Fruit fly (Drosophila melanogaster): Measurements from ENCODE around the gene cact.
A peak's percentile ranks its signal among the peaks of the same experiment; 100 is the strongest.

cact gene

dm6 chr2L:16284306-16285299, 41.4 kb downstream of the cact start (continued):
- TF ChIP-seq ham (GFP tag; IDR thresholded peaks at IDR 0.05): no peak
- no peak for TF ChIP-seq run (tag; optimal IDR thresholded peaks at IDR 0.05)
- TF ChIP-seq CG9817 (tag; optimal IDR thresholded peaks at IDR 0.05): no peak
- no peak for TF ChIP-seq tup (GFP tag; optimal IDR thresholded peaks at IDR 0.05)
- no peak for TF ChIP-seq nerfin-2 (GFP tag; IDR thresholded peaks at IDR 0.05; ENCODE audit: partially characterized antibody)
- TF ChIP-seq CG11085 (GFP tag; IDR thresholded peaks at IDR 0.05): no peak
- peak; percentile 93 for TF ChIP-seq sqz (GFP tag; optimal IDR thresholded peaks at IDR 0.05)
- TF ChIP-seq CG14710 (tag; optimal IDR thresholded peaks at IDR 0.05): no peak
- TF ChIP-seq usp (GFP tag; optimal IDR thresholded peaks at IDR 0.05): no peak
- no peak for TF ChIP-seq h (optimal IDR thresholded peaks at IDR 0.05)
- TF ChIP-seq Awh (GFP tag; IDR thresholded peaks at IDR 0.05): no peak
- no peak for TF ChIP-seq Doc2 (GFP tag; IDR thresholded peaks at IDR 0.05)
- TF ChIP-seq row (GFP tag; IDR thresholded peaks at IDR 0.05): no peak
- TF ChIP-seq seq (GFP tag; IDR thresholded peaks at IDR 0.05): no peak
- TF ChIP-seq Fer1 (GFP tag; optimal IDR thresholded peaks at IDR 0.05): peak; percentile 45
- TF ChIP-seq Ada2b (GFP tag; IDR thresholded peaks at IDR 0.05): no peak
- peak; percentile 19 for TF ChIP-seq sug (tag; optimal IDR thresholded peaks at IDR 0.05)
- TF ChIP-seq ara (GFP tag; IDR thresholded peaks at IDR 0.05): no peak
- TF ChIP-seq Hand (GFP tag; optimal IDR thresholded peaks at IDR 0.05): peak; percentile 48
- TF ChIP-seq wdn (GFP tag; IDR thresholded peaks at IDR 0.05): no peak
- TF ChIP-seq Dbx (GFP tag; IDR thresholded peaks at IDR 0.05): no peak
- TF ChIP-seq Stat92E (GFP tag; optimal IDR thresholded peaks at IDR 0.05): no peak
- TF ChIP-seq CG2120 (GFP tag; optimal IDR thresholded peaks at IDR 0.05): peak; percentile 61
- no peak for TF ChIP-seq CG10565 (GFP tag; optimal IDR thresholded peaks at IDR 0.05)
- no peak for TF ChIP-seq unc-4 (GFP tag; IDR thresholded peaks at IDR 0.05; ENCODE audit: partially characterized antibody)
- no peak for TF ChIP-seq sisA (GFP tag; IDR thresholded peaks at IDR 0.05)
- no peak for TF ChIP-seq esg (GFP tag; conservative IDR thresholded peaks at IDR 0.05)
- no peak for TF ChIP-seq CG31441 (GFP tag; IDR thresholded peaks at IDR 0.05)
- TF ChIP-seq CG10147 (GFP tag; optimal IDR thresholded peaks at IDR 0.05): peak; percentile 48
- TF ChIP-seq CG11560 (tag; IDR thresholded peaks at IDR 0.05): no peak
- TF ChIP-seq CG6791 (GFP tag; IDR thresholded peaks at IDR 0.05; ENCODE audit: partially characterized antibody): no peak
- peak; percentile 85 for TF ChIP-seq lab (GFP tag; optimal IDR thresholded peaks at IDR 0.05)
- TF ChIP-seq pita (GFP tag; optimal IDR thresholded peaks at IDR 0.05): no peak
- TF ChIP-seq Hr78 (GFP tag; optimal IDR thresholded peaks at IDR 0.05): no peak
- TF ChIP-seq CG8478 (optimal IDR thresholded peaks at IDR 0.05): peak; percentile 74
- TF ChIP-seq luna (GFP tag; optimal IDR thresholded peaks at IDR 0.05): no peak
- peak; percentile 17 for TF ChIP-seq Sry-δ (GFP tag; optimal IDR thresholded peaks at IDR 0.05)
- TF ChIP-seq Dfd (GFP tag; optimal IDR thresholded peaks at IDR 0.05): no peak
- no peak for TF ChIP-seq CG7745 (tag; optimal IDR thresholded peaks at IDR 0.05)
- TF ChIP-seq CG1832 (GFP tag; optimal IDR thresholded peaks at IDR 0.05): peak; percentile 81
- no peak for TF ChIP-seq CG14667 (GFP tag; IDR thresholded peaks at IDR 0.05)
- TF ChIP-seq stwl (tag; optimal IDR thresholded peaks at IDR 0.05): no peak
- TF ChIP-seq CG1024 (GFP tag; IDR thresholded peaks at IDR 0.05): no peak
- peak; percentile 21 for TF ChIP-seq phol (tag; optimal IDR thresholded peaks at IDR 0.05)
- TF ChIP-seq dmrt99B (tag; optimal IDR thresholded peaks at IDR 0.05): peak; percentile 58
- peak; percentile 33 for TF ChIP-seq Chrac-16 (GFP tag; optimal IDR thresholded peaks at IDR 0.05)
- no peak for TF ChIP-seq HmgD (GFP tag; optimal IDR thresholded peaks at IDR 0.05)
- TF ChIP-seq CG13775 (GFP tag; optimal IDR thresholded peaks at IDR 0.05): peak; percentile 61
- TF ChIP-seq klu (GFP tag; IDR thresholded peaks at IDR 0.05): no peak

Data from whole organism, embryonic.